Worm (Caenorhabditis elegans): ENCODE results near the gene srx-78.

ce11 chrV:15055873-15056272 is 39.0 kb upstream of the srx-78 start, which contains the start of gene C25D7.16:
- no peak for TF ChIP-seq B0310.2 (tag; optimal IDR thresholded peaks at IDR 0.05)
- TF ChIP-seq pes-1 (GFP tag; IDR thresholded peaks at IDR 0.05) = no peak
- no peak for TF ChIP-seq sea-1 (GFP tag; conservative IDR thresholded peaks at IDR 0.05)
- TF ChIP-seq ama-1 (optimal IDR thresholded peaks at IDR 0.05) = no peak
- no peak for TF ChIP-seq ets-7 (tag; optimal IDR thresholded peaks at IDR 0.05)
- TF ChIP-seq flt-1 (GFP tag; IDR thresholded peaks at IDR 0.05) = no peak
- no peak for TF ChIP-seq tra-4 (tag; optimal IDR thresholded peaks at IDR 0.05)
- no peak for TF ChIP-seq hnd-1 (tag; optimal IDR thresholded peaks at IDR 0.05)

Data from whole organism, early embryonic.